Worm (Caenorhabditis elegans): ENCODE data around the gene C04C3.7.

The C04C3.7 gene

ce11 chrIV:3438022-3438421 is 4.7 kb upstream of the C04C3.7 start, which contains the start of gene grd-13:
TSS of gene grd-13 (plus strand) at chrIV:3438312.
- TF ChIP-seq ceh-8 (GFP tag; optimal IDR thresholded peaks at IDR 0.05), result no peak
- TF ChIP-seq snpc-4 (tag; optimal IDR thresholded peaks at IDR 0.05), result no peak
- TF ChIP-seq mdl-1 (tag; optimal IDR thresholded peaks at IDR 0.05), result no peak
- no peak for TF ChIP-seq pag-3 (tag; optimal IDR thresholded peaks at IDR 0.05; ENCODE audit: borderline replicate concordance, insufficient read depth)
- peak; percentile 87 for TF ChIP-seq nhr-85 (tag)

ce11 chrIV:3436021-3436420 is 2.7 kb upstream of the C04C3.7 start, which contains the start of gene srz-32:
TSS of gene srz-32 (plus strand) at chrIV:3436321.
- TF ChIP-seq nhr-19 (GFP tag; conservative IDR thresholded peaks at IDR 0.05) (no peak), unc-86 (tag; optimal IDR thresholded peaks at IDR 0.05) (no peak), lin-15B (tag; optimal IDR thresholded peaks at IDR 0.05) (no peak), Y116A8C.19 (tag; optimal IDR thresholded peaks at IDR 0.05; ENCODE audit: borderline replicate concordance) (no peak)

ce11 chrIV:3428434-3428950 is 4.8 kb downstream of the C04C3.7 start, which contains the start of the genes C04C3.9 and srz-60:
TSS of gene C04C3.9 (minus strand) at chrIV:3428534.
TSS of gene srz-60 (plus strand) at chrIV:3428900.
- TF ChIP-seq unc-30 (tag; optimal IDR thresholded peaks at IDR 0.05) (no peak), zag-1 (tag; optimal IDR thresholded peaks at IDR 0.05) (no peak), fkh-4 (tag; optimal IDR thresholded peaks at IDR 0.05; ENCODE audit: borderline replicate concordance) (no peak), hpl-2 (GFP tag; optimal IDR thresholded peaks at IDR 0.05) (no peak), snpc-4 (tag; optimal IDR thresholded peaks at IDR 0.05) (no peak), nhr-19 (GFP tag; conservative IDR thresholded peaks at IDR 0.05) (no peak), nhr-77 (tag; optimal IDR thresholded peaks at IDR 0.05) (no peak), mef-2 (tag; optimal IDR thresholded peaks at IDR 0.05) (no peak), irx-1 (tag; optimal IDR thresholded peaks at IDR 0.05) (no peak), grh-1 (GFP tag; IDR thresholded peaks at IDR 0.05) (no peak), nhr-20 (tag; optimal IDR thresholded peaks at IDR 0.05) (no peak), lsy-2 (tag; optimal IDR thresholded peaks at IDR 0.05) (no peak), pqm-1 (tag; optimal IDR thresholded peaks at IDR 0.05) (no peak), snu-23 (GFP tag; optimal IDR thresholded peaks at IDR 0.05) (no peak), sptf-1 (tag; optimal IDR thresholded peaks at IDR 0.05) (no peak), nhr-11 (tag; optimal IDR thresholded peaks at IDR 0.05) (no peak), lin-15B (tag; optimal IDR thresholded peaks at IDR 0.05) (no peak), vab-15 (tag; optimal IDR thresholded peaks at IDR 0.05) (no peak), isw-1 (GFP tag; IDR thresholded peaks at IDR 0.05) (no peak), mep-1 (tag; optimal IDR thresholded peaks at IDR 0.05) (no peak)

- TF ChIP-seq lin-14 (GFP tag; optimal IDR thresholded peaks at IDR 0.05), result no peak
- TF ChIP-seq fos-1 (tag; optimal IDR thresholded peaks at IDR 0.05), result no peak
- TF ChIP-seq ces-1 (GFP tag; optimal IDR thresholded peaks at IDR 0.05), result no peak
- TF ChIP-seq C16A3.4 (tag; optimal IDR thresholded peaks at IDR 0.05), result no peak
- no peak for TF ChIP-seq nhr-28 (tag; optimal IDR thresholded peaks at IDR 0.05)
- no peak for TF ChIP-seq C34B4.2 (tag; optimal IDR thresholded peaks at IDR 0.05)
- no peak for TF ChIP-seq unc-30 (tag; optimal IDR thresholded peaks at IDR 0.05)
- no peak for TF ChIP-seq pag-3 (tag; optimal IDR thresholded peaks at IDR 0.05; ENCODE audit: borderline replicate concordance, insufficient read depth)
- no peak for TF ChIP-seq ztf-11 (tag; optimal IDR thresholded peaks at IDR 0.05)
- TF ChIP-seq fkh-4 (tag; optimal IDR thresholded peaks at IDR 0.05; ENCODE audit: borderline replicate concordance), result no peak
Observed at ce11 chrIV:3422516-3422915, 10.8 kb downstream of the C04C3.7 start, which contains the start of gene C04C3.6. TSS of gene C04C3.6 (minus strand) at chrIV:3422616.

- no peak for TF ChIP-seq aly-2 (tag; optimal IDR thresholded peaks at IDR 0.05)
- no peak for TF ChIP-seq lir-3 (tag; optimal IDR thresholded peaks at IDR 0.05; ENCODE audit: poor library complexity)
- no peak for TF ChIP-seq efl-1 (optimal IDR thresholded peaks at IDR 0.05)
- TF ChIP-seq efl-1 (GFP tag; optimal IDR thresholded peaks at IDR 0.05 in 1 of 2), result peak in 1 of 2 experiments; percentile 37
- no peak for TF ChIP-seq nhr-84 (tag; optimal IDR thresholded peaks at IDR 0.05)
- TF ChIP-seq nhr-20 (tag; optimal IDR thresholded peaks at IDR 0.05), result no peak
- no peak for TF ChIP-seq Y116A8C.19 (tag; optimal IDR thresholded peaks at IDR 0.05; ENCODE audit: borderline replicate concordance)
- TF ChIP-seq C04F5.9 (tag; optimal IDR thresholded peaks at IDR 0.05), result no peak
- no peak for TF ChIP-seq dsc-1 (tag; optimal IDR thresholded peaks at IDR 0.05)
- no peak for TF ChIP-seq hlh-17 (GFP tag; optimal IDR thresholded peaks at IDR 0.05; ENCODE audit: borderline replicate concordance)
Observed at ce11 chrIV:3418741-3419140, 14.5 kb downstream of the C04C3.7 start.

Measured in whole organism, L1 larva.